Worm (Caenorhabditis elegans) whole organism, early embryonic: ENCODE results near the gene col-174.

ENCODE experiments used
- F13C5.2 ChIP-seq: sonication (generic microtip); optimal IDR thresholded peaks from 2 replicates; lab custom pipeline; 2017; ENCODE audit warnings: mild to moderate bottlenecking, missing genetic modification characterization, inconsistent platforms, missing compliant biosample characterization
- aly-1 ChIP-seq: sonication (generic microtip); optimal IDR thresholded peaks from 2 replicates; lab custom pipeline; 2016; ENCODE audit warnings: missing genetic modification characterization, missing compliant biosample characterization
- ama-1 ChIP-seq: fragments of 150-350 bp; optimal IDR thresholded peaks from 2 replicates; lab custom pipeline; 2014
- ceh-13 ChIP-seq: fragments of 200-800 bp; sonication (Bioruptor generic); optimal IDR thresholded peaks from 2 replicates; lab custom pipeline; 2018; ENCODE audit warnings: mild to moderate bottlenecking, missing genetic modification characterization, missing compliant biosample characterization
- ets-7 ChIP-seq: sonication (generic microtip); optimal IDR thresholded peaks from 2 replicates; lab custom pipeline; 2016; ENCODE audit warnings: missing genotype, missing genetic modification characterization, missing compliant biosample characterization
- flt-1 ChIP-seq: fragments of 200-800 bp; sonication (Bioruptor generic); IDR thresholded peaks from 2 replicates; pipeline ENCODE4 v1.3.6; 2022; ENCODE audit warnings: missing genetic modification characterization, missing compliant biosample characterization
- hmbx-1 ChIP-seq: sonication (generic microtip); optimal IDR thresholded peaks from 2 replicates; lab custom pipeline; 2016; ENCODE audit warnings: mild to moderate bottlenecking, missing genetic modification characterization, missing compliant biosample characterization
- hnd-1 ChIP-seq: sonication (generic microtip); optimal IDR thresholded peaks from 2 replicates; lab custom pipeline; 2016; ENCODE audit warnings: missing genetic modification characterization, missing compliant biosample characterization
- pes-1 ChIP-seq: fragments of 200-800 bp; sonication (Bioruptor generic); IDR thresholded peaks from 2 replicates; pipeline ENCODE4 v1.3.6; 2022; ENCODE audit warnings: missing genetic modification reagents, missing genetic modification characterization, missing compliant biosample characterization
- scrt-1 ChIP-seq: fragments of 200-800 bp; sonication (Bioruptor generic); IDR thresholded peaks from 2 replicates; pipeline ENCODE4 v1.3.6; 2022; ENCODE audit warnings: missing genetic modification characterization, missing compliant biosample characterization
- sea-1 ChIP-seq: fragments of 200-800 bp; sonication (Bioruptor generic); conservative IDR thresholded peaks from 2 replicates; pipeline ENCODE4 v1.3.6; 2022; ENCODE audit warnings: missing genetic modification characterization, missing compliant biosample characterization
- tbx-11 ChIP-seq: fragments of 200-800 bp; sonication (Bioruptor generic); IDR thresholded peaks from 2 replicates; pipeline ENCODE4 v1.3.6; 2022; ENCODE audit warnings: missing genetic modification characterization, missing compliant biosample characterization
- tbx-37 ChIP-seq: fragments of 200-800 bp; sonication (Bioruptor generic); conservative IDR thresholded peaks from 2 replicates; pipeline ENCODE4 v1.3.6; 2022; ENCODE audit warnings: missing genetic modification reagents, missing genetic modification characterization, missing compliant biosample characterization
- tra-4 ChIP-seq: sonication (generic microtip); optimal IDR thresholded peaks from 2 replicates; lab custom pipeline; 2017; ENCODE audit warnings: missing genetic modification characterization, missing compliant biosample characterization

- TF ChIP-seq flt-1 (GFP tag; lab: Robert Waterston, UW) (no peak), tbx-37 (GFP tag; lab: Robert Waterston, UW) (no peak), ama-1 (lab: Kevin White, UChicago) (no peak), aly-1 (tag; lab: Kevin White, UChicago) (no peak), hnd-1 (tag; lab: Kevin White, UChicago) (no peak), ets-7 (tag; lab: Kevin White, UChicago) (no peak), tbx-11 (GFP tag; lab: Robert Waterston, UW) (no peak), F13C5.2 (no peak), ceh-13 (GFP tag; lab: Kevin White, UChicago) (no peak), pes-1 (GFP tag; lab: Robert Waterston, UW) (no peak), sea-1 (no peak), hmbx-1 (tag; lab: Kevin White, UChicago) (no peak), scrt-1 (GFP tag; lab: Robert Waterston, UW) (no peak), tra-4 (tag; lab: Kevin White, UChicago) (no peak)
Observed at ce11 chrX:7534454-7534853, 12.2 kb upstream of the col-174 start.
